Fruit fly (Drosophila melanogaster): ENCODE measurements around the gene dock.

dock gene

dm6 chr2L:825768-826263 lies at the start of gene dock, which contains the start of gene CG3862:
TSS of gene dock (plus strand) at chr2L:825969.
TSS of gene CG3862 (minus strand) at chr2L:825861.
- TF ChIP-seq Hnf4 (GFP tag; optimal IDR thresholded peaks at IDR 0.05) = peak; percentile 59
- no peak for TF ChIP-seq dsf (GFP tag; optimal IDR thresholded peaks at IDR 0.05; ENCODE audit: borderline replicate concordance)
- peak; percentile 66 for TF ChIP-seq fru (GFP tag; optimal IDR thresholded peaks at IDR 0.05)
- no peak for TF ChIP-seq tai (GFP tag; optimal IDR thresholded peaks at IDR 0.05)
- TF ChIP-seq usp (GFP tag; optimal IDR thresholded peaks at IDR 0.05) = no peak
- TF ChIP-seq br (GFP tag; optimal IDR thresholded peaks at IDR 0.05) = peak; percentile 61
- peak; percentile 23 for TF ChIP-seq ey (GFP tag; optimal IDR thresholded peaks at IDR 0.05)
- TF ChIP-seq sage (GFP tag; optimal IDR thresholded peaks at IDR 0.05) = no peak
- no peak for TF ChIP-seq Rel (GFP tag; optimal IDR thresholded peaks at IDR 0.05)
- peak; percentile 61 for TF ChIP-seq Rel (tag; optimal IDR thresholded peaks at IDR 0.05)
- TF ChIP-seq HLH106 (tag; optimal IDR thresholded peaks at IDR 0.05) = peak; percentile 17
- peak; percentile 32 for TF ChIP-seq Jra (GFP tag; optimal IDR thresholded peaks at IDR 0.05)
- TF ChIP-seq CG9705 (GFP tag; optimal IDR thresholded peaks at IDR 0.05) = no peak
- TF ChIP-seq Vsx2 (GFP tag; optimal IDR thresholded peaks at IDR 0.05; ENCODE audit: partially characterized antibody) = no peak
- TF ChIP-seq CG32264 (GFP tag; optimal IDR thresholded peaks at IDR 0.05) = no peak
- peak; percentile 59 for TF ChIP-seq rgr (GFP tag; optimal IDR thresholded peaks at IDR 0.05)
- TF ChIP-seq dmrt93B (GFP tag; optimal IDR thresholded peaks at IDR 0.05) = no peak
- no peak for TF ChIP-seq pan (optimal IDR thresholded peaks at IDR 0.05)
- peak; percentile 50 for TF ChIP-seq h (GFP tag; optimal IDR thresholded peaks at IDR 0.05)
- no peak for TF ChIP-seq Dif (GFP tag; optimal IDR thresholded peaks at IDR 0.05; ENCODE audit: partially characterized antibody)
- TF ChIP-seq Abd-B (GFP tag; optimal IDR thresholded peaks at IDR 0.05) = no peak
- TF ChIP-seq N (GFP tag; optimal IDR thresholded peaks at IDR 0.05) = peak; percentile 18
- peak; percentile 33 for TF ChIP-seq OdsH (GFP tag; optimal IDR thresholded peaks at IDR 0.05)
- TF ChIP-seq lola (GFP tag; optimal IDR thresholded peaks at IDR 0.05) = no peak
- TF ChIP-seq psq (GFP tag; optimal IDR thresholded peaks at IDR 0.05) = no peak
- no peak for TF ChIP-seq GATAd (GFP tag; optimal IDR thresholded peaks at IDR 0.05)
- TF ChIP-seq foxo (GFP tag; optimal IDR thresholded peaks at IDR 0.05) = peak in 1 of 2 experiments; percentile 73
- peak; percentile 55 for TF ChIP-seq Myc (optimal IDR thresholded peaks at IDR 0.05)
- TF ChIP-seq Hr83 (GFP tag; optimal IDR thresholded peaks at IDR 0.05; ENCODE audit: poor library complexity, severe bottlenecking) = peak; percentile 89
- peak in 1 of 2 experiments; percentile 2 for TF ChIP-seq dl (GFP tag; optimal IDR thresholded peaks at IDR 0.05; ENCODE audit: insufficient read depth in 1 of 2, partially characterized antibody in 2 of 2)
- TF ChIP-seq Sp1 (GFP tag; optimal IDR thresholded peaks at IDR 0.05) = peak; percentile 61
- peak; percentile 2 for TF ChIP-seq sv (GFP tag; optimal IDR thresholded peaks at IDR 0.05)
- TF ChIP-seq Dfd (GFP tag; optimal IDR thresholded peaks at IDR 0.05) = no peak

dm6 chr2L:776236-776635 lies 49.5 kb upstream of the dock start, which contains the start of gene CG13946:
TSS of gene CG13946 (plus strand) at chr2L:776536.
- no peak for TF ChIP-seq Hnf4 (GFP tag; optimal IDR thresholded peaks at IDR 0.05)
- TF ChIP-seq pan (optimal IDR thresholded peaks at IDR 0.05) = no peak
- no peak for TF ChIP-seq foxo (GFP tag; optimal IDR thresholded peaks at IDR 0.05)
- no peak for TF ChIP-seq Jra (GFP tag; optimal IDR thresholded peaks at IDR 0.05)
- TF ChIP-seq Rel (GFP tag; optimal IDR thresholded peaks at IDR 0.05) = no peak
- no peak for TF ChIP-seq Rel (tag; optimal IDR thresholded peaks at IDR 0.05)
- no peak for TF ChIP-seq CG32264 (GFP tag; optimal IDR thresholded peaks at IDR 0.05)
- no peak for TF ChIP-seq sage (GFP tag; optimal IDR thresholded peaks at IDR 0.05)
- TF ChIP-seq brk (GFP tag; optimal IDR thresholded peaks at IDR 0.05) = no peak

- TF ChIP-seq Dfd (GFP tag; optimal IDR thresholded peaks at IDR 0.05) (peak; percentile 99), Dif (GFP tag; optimal IDR thresholded peaks at IDR 0.05; ENCODE audit: partially characterized antibody) (no peak)
Measured at dm6 chr2L:779123-779584, 46.6 kb upstream of the dock start, which contains the start of gene CG13947. TSS of gene CG13947 (plus strand) at chr2L:779173.

dm6 chr2L:780182-780581 lies 45.6 kb upstream of the dock start, which contains the start of gene Gr21a:
TSS of gene Gr21a (plus strand) at chr2L:780482.
- TF ChIP-seq OdsH (GFP tag; optimal IDR thresholded peaks at IDR 0.05) = no peak
- TF ChIP-seq Hr83 (GFP tag; optimal IDR thresholded peaks at IDR 0.05; ENCODE audit: poor library complexity, severe bottlenecking) = no peak
- TF ChIP-seq br (GFP tag; optimal IDR thresholded peaks at IDR 0.05) = no peak
- no peak for TF ChIP-seq N (GFP tag; optimal IDR thresholded peaks at IDR 0.05)
- TF ChIP-seq Rel (GFP tag; optimal IDR thresholded peaks at IDR 0.05) = no peak
- TF ChIP-seq Rel (tag; optimal IDR thresholded peaks at IDR 0.05) = no peak
- TF ChIP-seq Mio (GFP tag; optimal IDR thresholded peaks at IDR 0.05) = no peak
- no peak for TF ChIP-seq Myc (optimal IDR thresholded peaks at IDR 0.05)
- no peak for TF ChIP-seq sv (GFP tag; optimal IDR thresholded peaks at IDR 0.05)
- TF ChIP-seq dsf (GFP tag; optimal IDR thresholded peaks at IDR 0.05; ENCODE audit: borderline replicate concordance) = no peak
- no peak for TF ChIP-seq psq (GFP tag; optimal IDR thresholded peaks at IDR 0.05)
- TF ChIP-seq dl (GFP tag; optimal IDR thresholded peaks at IDR 0.05; ENCODE audit: insufficient read depth in 1 of 2, partially characterized antibody in 2 of 2) = no peak
- no peak for TF ChIP-seq jim (GFP tag; optimal IDR thresholded peaks at IDR 0.05)
- no peak for TF ChIP-seq Sp1 (GFP tag; optimal IDR thresholded peaks at IDR 0.05)
- no peak for TF ChIP-seq CG32264 (GFP tag; optimal IDR thresholded peaks at IDR 0.05)
- no peak for TF ChIP-seq usp (GFP tag; optimal IDR thresholded peaks at IDR 0.05)
- TF ChIP-seq dmrt93B (GFP tag; optimal IDR thresholded peaks at IDR 0.05) = no peak
- TF ChIP-seq foxo (GFP tag; optimal IDR thresholded peaks at IDR 0.05) = no peak
- no peak for TF ChIP-seq GATAd (GFP tag; optimal IDR thresholded peaks at IDR 0.05)
- no peak for TF ChIP-seq lola (GFP tag; optimal IDR thresholded peaks at IDR 0.05)
- no peak for TF ChIP-seq brk (GFP tag; optimal IDR thresholded peaks at IDR 0.05)

All from whole organism, wandering third instar larva.